Fruit fly (Drosophila melanogaster): ENCODE data around the gene CG18766.
A peak's percentile ranks its signal among the peaks of the same experiment; 100 is the strongest.

Gene CG18766

DNA sequence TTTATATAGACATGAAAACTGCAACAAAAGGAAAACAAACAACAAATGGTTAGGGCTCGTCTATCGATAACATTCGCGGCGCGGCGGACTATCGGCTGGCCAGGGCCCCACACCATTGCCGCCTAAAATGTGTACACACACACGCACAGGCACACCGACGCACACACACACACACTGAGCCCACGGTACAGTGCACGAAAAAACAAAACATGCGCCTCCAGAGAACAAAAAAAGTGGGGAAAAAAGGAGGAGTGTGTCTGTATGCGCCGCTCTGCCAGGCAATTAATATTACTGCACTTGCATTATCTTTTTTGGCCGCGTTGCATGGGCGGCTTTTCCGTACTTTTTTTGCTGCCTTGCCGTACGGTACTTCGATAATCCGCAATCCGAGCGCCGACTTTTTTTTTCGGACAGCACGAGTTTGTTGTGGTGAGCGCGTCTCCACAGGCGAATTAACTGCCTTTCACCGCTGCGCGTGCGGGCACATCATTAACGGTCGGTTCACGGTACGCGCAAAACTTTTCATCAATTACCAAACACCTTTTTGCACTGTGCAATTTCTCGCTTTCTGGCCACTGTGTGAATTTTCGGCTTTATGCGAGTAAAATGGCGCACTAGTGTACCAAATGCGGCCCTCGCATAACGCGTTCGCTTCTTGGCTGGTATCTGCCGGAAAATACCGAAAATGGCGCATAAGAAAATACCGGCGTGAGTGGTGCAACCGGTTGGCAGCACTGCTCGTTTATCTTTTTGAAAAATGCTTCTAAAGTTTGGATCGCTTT, 18.6 kb upstream of the CG18766 start, which contains the start of gene woc (continued):
- TF ChIP-seq Eip78C (GFP tag) (peak; percentile 93), CG6792 (GFP tag; optimal IDR thresholded peaks at IDR 0.05) (peak; percentile 76), CG9139 (GFP tag; optimal IDR thresholded peaks at IDR 0.05) (no peak), CG11294 (GFP tag; IDR thresholded peaks at IDR 0.05) (peak; percentile 73), Smox (GFP tag; optimal IDR thresholded peaks at IDR 0.05) (no peak), fkh (GFP tag; optimal IDR thresholded peaks at IDR 0.05) (peak; percentile 94), CG6854 (GFP tag; optimal IDR thresholded peaks at IDR 0.05) (peak; percentile 50), cyc (GFP tag; optimal IDR thresholded peaks at IDR 0.05) (peak; percentile 76), CG6808 (GFP tag; optimal IDR thresholded peaks at IDR 0.05) (peak; percentile 86), CG11902 (GFP tag; optimal IDR thresholded peaks at IDR 0.05) (peak; percentile 65), CG10669 (GFP tag; optimal IDR thresholded peaks at IDR 0.05) (peak; percentile 69), Hr38 (GFP tag; optimal IDR thresholded peaks at IDR 0.05) (peak; percentile 4), CG8319 (GFP tag; optimal IDR thresholded peaks at IDR 0.05) (peak; percentile 77), Ets21C (GFP tag; optimal IDR thresholded peaks at IDR 0.05) (peak; percentile 27), CG4318 (GFP tag; optimal IDR thresholded peaks at IDR 0.05) (no peak), ss (GFP tag; optimal IDR thresholded peaks at IDR 0.05) (peak; percentile 90 to 92), eg (GFP tag; IDR thresholded peaks at IDR 0.05) (peak; percentile 91), CG1621 (tag; optimal IDR thresholded peaks at IDR 0.05) (peak; percentile 86), Sox14 (GFP tag; optimal IDR thresholded peaks at IDR 0.05) (peak; percentile 87), CG10631 (GFP tag; optimal IDR thresholded peaks at IDR 0.05) (peak; percentile 57)

- TF ChIP-seq esn (GFP tag; optimal IDR thresholded peaks at IDR 0.05), result no peak
- peak; percentile 47 for TF ChIP-seq fkh (GFP tag; optimal IDR thresholded peaks at IDR 0.05)
- peak; percentile 42 for TF ChIP-seq Eip78C (GFP tag)
Observed at dm6 chr3R:27253921-27254376, 8.9 kb upstream of the CG18766 start.

- TF ChIP-seq Met (GFP tag; optimal IDR thresholded peaks at IDR 0.05), result no peak
- no peak for TF ChIP-seq CG32006 (GFP tag; optimal IDR thresholded peaks at IDR 0.05)
- no peak for TF ChIP-seq Sox102F (GFP tag; optimal IDR thresholded peaks at IDR 0.05)
- peak; percentile 73 for TF ChIP-seq Ets96B (tag; optimal IDR thresholded peaks at IDR 0.05)
- TF ChIP-seq CG11762 (GFP tag; optimal IDR thresholded peaks at IDR 0.05; ENCODE audit: insufficient read depth), result peak; percentile 57
- TF ChIP-seq topi (GFP tag; optimal IDR thresholded peaks at IDR 0.05), result peak; percentile 73
- TF ChIP-seq CG16779 (tag; optimal IDR thresholded peaks at IDR 0.05), result no peak
- peak; percentile 65 for TF ChIP-seq dsx (GFP tag; optimal IDR thresholded peaks at IDR 0.05; ENCODE audit: poor library complexity, severe bottlenecking)
- peak; percentile 96 for TF ChIP-seq eg (GFP tag; IDR thresholded peaks at IDR 0.05)
- TF ChIP-seq OdsH (GFP tag; optimal IDR thresholded peaks at IDR 0.05), result no peak
- peak; percentile 75 for TF ChIP-seq CG8119 (GFP tag; IDR thresholded peaks at IDR 0.05)
- peak; percentile 92 for TF ChIP-seq Eip78C (GFP tag)
- no peak for TF ChIP-seq vri (GFP tag; optimal IDR thresholded peaks at IDR 0.05)
- TF ChIP-seq CG15336 (GFP tag; IDR thresholded peaks at IDR 0.05), result peak; percentile 80
- TF ChIP-seq CG3919 (GFP tag; optimal IDR thresholded peaks at IDR 0.05), result peak; percentile 89
- peak; percentile 54 for TF ChIP-seq Lpt (GFP tag; optimal IDR thresholded peaks at IDR 0.05)
- TF ChIP-seq dac (GFP tag; optimal IDR thresholded peaks at IDR 0.05), result no peak
- TF ChIP-seq acj6 (GFP tag; optimal IDR thresholded peaks at IDR 0.05), result peak; percentile 86
- TF ChIP-seq CG10669 (GFP tag; optimal IDR thresholded peaks at IDR 0.05), result peak; percentile 65
- peak; percentile 75 for TF ChIP-seq CG11902 (GFP tag; optimal IDR thresholded peaks at IDR 0.05)
- TF ChIP-seq CG3032 (tag; optimal IDR thresholded peaks at IDR 0.05), result peak; percentile 80
- TF ChIP-seq lz (GFP tag; optimal IDR thresholded peaks at IDR 0.05), result peak; percentile 80
- peak; percentile 70; the same call in 1 of the 2 replicates for TF ChIP-seq CG11294 (GFP tag; IDR thresholded peaks at IDR 0.05)
- peak; percentile 36 for TF ChIP-seq Blimp-1 (GFP tag; optimal IDR thresholded peaks at IDR 0.05)
- TF ChIP-seq fd59A (GFP tag; optimal IDR thresholded peaks at IDR 0.05), result peak; percentile 40
- TF ChIP-seq CG6163 (GFP tag; IDR thresholded peaks at IDR 0.05), result peak; percentile 91
- TF ChIP-seq net (GFP tag; optimal IDR thresholded peaks at IDR 0.05), result peak; percentile 64
- no peak for TF ChIP-seq CG1621 (tag; optimal IDR thresholded peaks at IDR 0.05)
- TF ChIP-seq spab (GFP tag; optimal IDR thresholded peaks at IDR 0.05), result no peak
- TF ChIP-seq Sox14 (GFP tag; optimal IDR thresholded peaks at IDR 0.05), result peak; percentile 83
Observed at dm6 chr3R:27253136-27253920, 8.3 kb upstream of the CG18766 start, which contains the start of gene pll. Gene pll (minus strand): TSS chr3R:27253182.

All from whole organism, prepupa.